Worm (Caenorhabditis elegans) whole organism, L3 larva: ENCODE data around the gene C30E1.4.

Source experiments
- ama-1 ChIP-seq: fragments of 150-350 bp; optimal IDR thresholded peaks from 2 replicates; lab custom pipeline; 2018
- ceh-28 ChIP-seq: fragments of 150-350 bp; optimal IDR thresholded peaks from 2 replicates; lab custom pipeline; 2014; ENCODE audit warnings: missing biosample characterization, missing genetic modification reagents, missing genetic modification characterization
- elt-2 ChIP-seq: sonication (generic microtip); optimal IDR thresholded peaks from 2 replicates; lab custom pipeline; 2016; ENCODE audit warnings: missing genetic modification reagents, mild to moderate bottlenecking, missing genetic modification characterization, missing compliant biosample characterization
- eor-1 ChIP-seq, 2 experiments: fragments of 150-350 bp; optimal IDR thresholded peaks; 2 replicates each; lab custom pipeline; 2014 to 2018; ENCODE audit warnings: missing biosample characterization in 2 of 2, missing genetic modification characterization in 2 of 2
- lin-15B ChIP-seq: fragments of 150-350 bp; optimal IDR thresholded peaks from 2 replicates; lab custom pipeline; 2014; ENCODE audit warnings: missing biosample characterization, missing genetic modification characterization
- lin-39 ChIP-seq: fragments of 150-350 bp; optimal IDR thresholded peaks from 2 replicates; lab custom pipeline; 2018; ENCODE audit warnings: missing biosample characterization, missing genetic modification reagents, missing genetic modification characterization
- mdl-1 ChIP-seq: fragments of 150-350 bp; optimal IDR thresholded peaks from 2 replicates; lab custom pipeline; 2014; ENCODE audit warnings: missing biosample characterization, missing genetic modification characterization
- nfya-1 ChIP-seq: sonication (generic microtip); optimal IDR thresholded peaks from 2 replicates; lab custom pipeline; 2017; ENCODE audit warnings: missing genetic modification characterization, mild to moderate bottlenecking, missing compliant biosample characterization, antibody characterized with exemption, moderate library complexity; ENCODE audit not compliant: insufficient read depth
- pha-4 ChIP-seq: fragments of 150-350 bp; optimal IDR thresholded peaks from 2 replicates; lab custom pipeline; 2014; ENCODE audit warnings: missing biosample characterization, missing genetic modification reagents, missing genetic modification characterization
- pqm-1 ChIP-seq: fragments of 150-350 bp; optimal IDR thresholded peaks from 2 replicates; lab custom pipeline; 2017; ENCODE audit warnings: missing biosample characterization, missing genetic modification characterization, inconsistent platforms
- sea-2 ChIP-seq: fragments of 150-350 bp; sonication (generic microtip); optimal IDR thresholded peaks from 4 replicates; lab custom pipeline; 2014; ENCODE audit warnings: missing biosample characterization, missing genetic modification reagents, missing genetic modification characterization
- skn-1 ChIP-seq: fragments of 150-350 bp; optimal IDR thresholded peaks from 2 replicates; lab custom pipeline; 2014; ENCODE audit warnings: missing biosample characterization, missing genetic modification characterization
- unc-62 ChIP-seq: fragments of 150-350 bp; sonication (generic microtip); optimal IDR thresholded peaks from 4 replicates; lab custom pipeline; 2014; ENCODE audit warnings: missing biosample characterization, missing genetic modification reagents, missing genetic modification characterization
- zag-1 ChIP-seq: fragments of 150-350 bp; optimal IDR thresholded peaks from 2 replicates; lab custom pipeline; 2014; ENCODE audit warnings: missing biosample characterization, missing genetic modification characterization

DNA sequence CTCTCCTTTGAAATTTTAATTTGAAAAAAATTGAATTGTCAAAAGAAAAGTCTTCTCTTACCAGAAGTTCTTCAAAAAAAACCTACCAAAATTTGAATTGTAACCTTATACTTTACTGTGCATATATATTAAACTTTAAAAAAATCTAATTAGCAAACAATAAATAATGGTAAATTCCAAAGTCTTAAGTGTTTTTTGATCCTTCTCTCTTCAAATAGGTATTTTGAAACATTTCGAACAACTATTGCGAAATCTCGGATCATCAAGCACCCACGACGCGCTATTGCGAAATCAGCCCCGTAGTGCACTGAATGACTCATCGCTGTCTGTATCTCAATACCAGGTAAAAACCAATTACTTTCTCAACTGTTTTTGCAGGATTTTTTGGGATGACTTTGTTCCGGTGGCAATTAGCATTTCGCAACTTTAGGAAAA is 6.9 kb downstream of the C30E1.4 start:
- TF ChIP-seq sea-2 (GFP tag; lab: Kevin White, UChicago) (no peak), ceh-28 (tag; lab: Kevin White, UChicago) (no peak), pqm-1 (tag; lab: Kevin White, UChicago) (no peak), zag-1 (tag; lab: Kevin White, UChicago) (no peak), ama-1 (lab: Kevin White, UChicago) (peak; percentile 100), pha-4 (peak; percentile 75), skn-1 (tag; lab: Kevin White, UChicago) (peak; percentile 55), nfya-1 (peak; percentile 66), unc-62 (GFP tag; lab: Kevin White, UChicago) (no peak), lin-39 (tag; lab: Kevin White, UChicago) (peak; percentile 85), elt-2 (tag; lab: Kevin White, UChicago) (peak; percentile 55), lin-15B (tag; lab: Kevin White, UChicago) (peak; percentile 5), eor-1 (tag; optimal IDR thresholded peaks at IDR 0.05; lab: Kevin White, UChicago) (peak in 1 of 2 experiments; percentile 61), mdl-1 (tag; lab: Kevin White, UChicago) (no peak)
